Worm (Caenorhabditis elegans): Measurements from ENCODE around the gene ccd-5.

- TF ChIP-seq madf-10 (tag; optimal IDR thresholded peaks at IDR 0.05) (peak; percentile 42), Y67H2A.10 (GFP tag; conservative IDR thresholded peaks at IDR 0.05) (peak; percentile 44; the same call in 1 of the 2 replicates), ztf-6 (GFP tag; IDR thresholded peaks at IDR 0.05) (no peak; the same call in 1 of the 2 replicates), somi-1 (GFP tag; optimal IDR thresholded peaks at IDR 0.05) (peak; percentile 49), F39B2.1 (GFP tag; IDR thresholded peaks at IDR 0.05) (no peak)
Measured at ce11 chrX:2613077-2613476, 40.6 kb upstream of the ccd-5 start.
